Fruit fly (Drosophila melanogaster): ENCODE measurements around the gene CG15865.

dm6 chrX:16651625-16652024 lies 12.6 kb downstream of the CG15865 start:
- TF ChIP-seq CG8119 (GFP tag; IDR thresholded peaks at IDR 0.05) = no peak
- no peak for TF ChIP-seq CG34406 (GFP tag; optimal IDR thresholded peaks at IDR 0.05)
- TF ChIP-seq CG6854 (GFP tag; optimal IDR thresholded peaks at IDR 0.05) = no peak
- no peak for TF ChIP-seq CG11902 (GFP tag; optimal IDR thresholded peaks at IDR 0.05)
- no peak for TF ChIP-seq CG6163 (GFP tag; IDR thresholded peaks at IDR 0.05)
- no peak for TF ChIP-seq CG10631 (GFP tag; optimal IDR thresholded peaks at IDR 0.05)
- TF ChIP-seq esn (GFP tag; optimal IDR thresholded peaks at IDR 0.05) = no peak
- no peak for TF ChIP-seq lz (GFP tag; optimal IDR thresholded peaks at IDR 0.05)
